Fruit fly (Drosophila melanogaster) whole organism, larva: ENCODE data around the gene Hsp26.

Experiments used
- noc ChIP-seq: fragments of 200-800 bp; sonication (Bioruptor generic); optimal IDR thresholded peaks from 3 replicates; lab custom pipeline; 2019; ENCODE audit warnings: missing biosample characterization, mild to moderate bottlenecking, missing genetic modification characterization, moderate library complexity

Hsp26 gene

DNA sequence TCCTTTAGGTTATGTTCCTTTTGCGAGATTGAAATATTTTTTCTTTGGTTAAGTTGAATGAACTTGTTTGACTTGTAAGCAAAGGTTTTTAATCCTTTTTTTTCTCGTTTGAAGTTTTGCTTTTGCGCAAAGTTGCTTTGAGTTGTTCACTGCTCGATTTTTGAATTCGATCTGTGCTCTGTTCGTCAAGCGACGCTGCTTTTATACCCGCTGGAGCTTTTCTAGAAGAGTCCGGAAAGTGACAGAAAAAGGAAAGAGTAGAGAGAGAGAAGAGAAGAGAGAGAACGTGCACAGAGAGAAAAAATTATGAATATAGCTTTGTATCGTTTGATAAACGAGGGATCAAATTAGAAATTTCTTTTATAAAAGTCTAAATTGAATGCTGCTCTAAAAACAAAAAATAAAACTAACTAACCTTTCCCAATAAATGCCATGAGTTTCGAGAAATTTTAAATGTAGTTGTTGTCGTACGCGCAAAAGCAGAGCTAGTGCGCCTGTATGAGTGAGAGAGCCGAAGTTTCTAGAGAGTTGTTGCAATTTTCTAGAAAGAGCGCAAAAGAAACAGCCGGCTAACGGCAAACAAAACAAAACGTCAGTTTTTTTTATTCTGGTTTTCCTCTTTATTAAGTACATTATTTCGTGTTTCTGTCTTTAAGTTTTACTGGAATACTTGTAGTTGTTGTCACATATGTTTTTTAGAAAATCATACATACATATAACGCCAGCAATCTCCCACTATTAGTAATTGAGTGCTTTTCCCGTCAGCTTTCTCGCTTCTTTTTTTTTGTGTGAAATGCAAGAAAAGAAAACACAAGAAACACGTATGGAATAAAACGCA, at the start of gene Hsp26:
Gene Hsp26 (minus strand): TSS at position 230 of the 838 bp plus-strand sequence.
- TF ChIP-seq noc (tag; lab: Kevin White, UChicago), result peak; percentile 88

DNA sequence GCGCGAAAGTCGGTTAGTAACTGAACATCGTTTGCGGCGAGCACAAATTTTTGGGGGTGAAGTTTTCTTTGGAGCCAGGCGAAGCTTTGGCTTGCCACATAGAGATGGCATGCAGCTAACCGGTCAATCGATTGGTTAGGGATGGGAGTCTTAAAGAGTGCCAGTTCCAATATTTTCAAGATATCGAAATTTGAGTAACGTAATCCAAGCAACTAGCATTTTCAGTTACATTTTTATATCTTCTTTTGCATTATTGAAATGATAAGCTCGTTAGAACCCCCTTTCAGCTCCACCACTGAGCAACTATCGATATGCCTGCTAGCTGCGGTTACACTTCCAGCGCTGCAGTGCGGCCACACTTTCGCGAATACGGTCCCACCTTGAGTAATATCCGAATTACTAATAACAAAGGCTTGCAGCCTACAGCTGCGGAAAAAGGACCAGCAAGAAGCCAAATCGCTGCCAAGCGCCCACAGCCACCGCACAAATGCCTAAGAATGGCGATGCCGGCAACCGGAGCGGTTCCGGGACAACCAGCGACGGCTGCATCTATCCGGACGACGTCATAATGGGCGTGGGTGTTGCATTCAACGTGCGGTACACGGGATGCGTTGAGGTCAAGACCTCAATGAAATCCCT, 49.5 kb upstream of the Hsp26 start, which contains the start of the genes Atat and Shc:
Gene Atat (minus strand): TSS at position 103 of the 639 bp plus-strand sequence.
Gene Shc (plus strand): TSS at position 355 of the 639 bp plus-strand sequence.
- peak; percentile 97 for TF ChIP-seq noc (tag; lab: Kevin White, UChicago)

DNA sequence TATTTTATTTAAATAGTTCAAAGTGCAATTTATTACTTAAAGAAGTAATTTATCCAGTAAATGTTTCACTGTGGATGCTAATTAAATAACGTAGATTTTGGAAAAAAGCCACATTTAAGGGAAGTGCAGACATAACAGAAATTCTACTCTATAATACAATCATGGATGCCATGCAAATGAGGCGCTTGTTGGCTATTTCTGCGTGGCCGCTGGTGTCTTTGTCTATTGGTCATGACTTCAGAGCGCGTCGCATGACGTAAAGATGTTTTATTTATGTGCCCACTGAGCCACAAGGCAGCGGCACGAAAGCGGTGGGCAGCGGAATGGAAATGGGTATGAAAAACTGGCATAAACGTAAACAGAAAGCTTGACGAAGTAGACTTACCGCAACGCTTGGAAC, 48.6 kb upstream of the Hsp26 start:
- no peak for TF ChIP-seq noc (tag; lab: Kevin White, UChicago)

DNA sequence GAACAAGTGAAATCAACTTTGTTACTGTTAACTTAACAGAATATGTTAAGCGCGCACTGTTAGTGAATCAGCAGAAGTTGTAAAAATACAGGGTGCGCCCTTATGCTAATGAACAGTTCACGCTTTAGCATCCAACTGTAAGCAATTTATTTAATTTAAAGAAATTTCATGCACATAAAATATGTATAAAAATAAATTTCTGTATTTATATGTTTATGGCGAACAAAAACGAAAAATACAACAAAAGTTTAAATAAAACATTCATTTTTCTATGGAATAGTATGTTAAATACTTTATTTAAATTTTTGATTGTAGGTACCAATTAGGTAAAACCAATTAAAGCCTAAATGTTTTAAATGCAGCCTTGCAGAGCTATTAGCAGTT, 47.3 kb upstream of the Hsp26 start:
- no peak for TF ChIP-seq noc (tag; lab: Kevin White, UChicago)

DNA sequence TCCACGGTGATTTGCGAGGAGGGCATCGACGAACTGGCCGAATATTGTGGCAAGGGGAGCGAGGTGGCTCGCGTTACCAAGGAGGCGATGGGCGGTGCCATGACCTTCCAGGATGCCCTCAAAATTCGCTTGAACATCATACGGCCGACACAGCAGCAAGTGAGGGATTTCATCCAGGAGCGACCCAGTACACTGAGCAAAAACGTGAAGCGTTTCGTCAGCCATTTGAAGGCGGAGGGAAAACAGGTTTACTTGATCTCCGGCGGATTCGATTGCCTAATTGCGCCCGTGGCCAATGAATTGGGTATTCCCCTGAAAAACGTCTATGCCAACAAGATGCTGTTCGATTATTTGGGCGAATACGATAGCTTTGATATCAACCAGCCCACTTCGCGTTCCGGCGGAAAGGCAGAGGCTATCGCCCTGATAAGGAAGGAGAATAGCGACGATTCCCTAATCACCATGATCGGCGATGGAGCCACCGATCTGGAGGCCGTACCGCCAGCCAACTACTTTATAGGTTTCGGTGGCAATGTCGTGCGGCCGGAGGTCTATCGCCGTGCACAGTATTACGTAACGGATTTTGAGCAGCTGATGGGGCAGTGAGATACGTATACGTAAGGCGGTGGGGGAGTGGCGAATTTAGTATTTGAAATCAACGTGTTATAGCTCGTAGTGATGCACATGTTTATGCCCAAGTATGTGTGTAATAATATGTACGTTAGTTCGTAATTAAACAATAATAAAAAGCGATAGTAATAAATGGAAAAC, 46.7 kb upstream of the Hsp26 start:
- TF ChIP-seq noc (tag; lab: Kevin White, UChicago), result no peak

DNA sequence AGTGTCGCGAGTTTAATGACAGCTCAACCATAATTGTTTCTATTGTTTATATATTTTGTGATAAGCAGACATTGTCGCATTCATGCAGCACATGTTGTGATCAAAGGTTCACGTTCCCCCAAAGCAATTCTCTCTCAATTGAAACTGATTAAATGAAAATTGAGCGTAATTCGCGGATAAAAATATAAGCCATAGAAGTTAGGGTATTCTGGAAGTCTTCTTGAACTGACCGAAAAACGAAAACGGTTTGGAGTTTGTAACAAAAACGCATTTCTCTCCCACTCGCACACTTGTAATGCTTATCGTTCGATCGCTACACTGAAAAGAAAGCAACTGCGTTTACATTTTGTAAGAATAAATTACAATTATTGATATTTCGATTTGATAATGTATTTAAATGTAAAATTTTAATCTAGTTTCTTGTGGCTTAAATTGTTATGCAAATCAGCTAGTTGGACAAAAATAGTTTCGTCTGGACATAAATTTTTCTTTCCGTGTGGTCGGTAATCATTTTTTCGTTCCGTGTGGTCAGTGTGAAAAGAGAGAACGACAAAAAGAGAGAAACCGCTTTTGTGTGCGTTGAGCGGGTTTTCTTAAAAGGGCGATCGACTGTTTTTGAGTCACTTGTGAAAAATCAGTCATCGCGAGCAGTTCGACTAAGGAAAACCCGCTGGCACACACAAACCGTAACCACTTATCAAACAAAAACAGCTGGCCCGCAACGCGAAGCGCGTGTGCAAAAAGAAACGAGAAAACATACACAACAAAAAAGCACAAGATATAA, 45.6 kb upstream of the Hsp26 start, which contains the start of gene aay:
Gene aay (plus strand): TSS at position 618 of the 784 bp plus-strand sequence.
- peak; percentile 97 for TF ChIP-seq noc (tag; lab: Kevin White, UChicago)

DNA sequence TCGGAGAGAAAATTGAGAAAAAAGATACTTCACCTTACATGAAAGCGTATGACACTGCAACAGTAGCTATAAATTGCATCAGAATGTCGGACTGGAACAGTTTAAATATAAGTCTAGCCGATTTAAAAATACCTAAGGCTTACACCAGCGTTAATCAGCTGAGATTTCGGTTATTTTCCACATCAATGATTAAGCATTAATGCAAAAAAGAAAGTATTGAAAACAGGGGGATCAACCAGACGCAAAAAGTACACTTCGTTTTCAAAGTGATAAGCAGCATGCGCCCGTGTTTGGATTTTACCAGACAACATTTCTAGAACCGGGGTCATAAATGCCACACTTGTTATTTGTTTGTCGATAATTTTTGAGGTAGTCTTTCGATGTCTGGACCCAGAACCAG, 44.9 kb upstream of the Hsp26 start:
- TF ChIP-seq noc (tag; lab: Kevin White, UChicago), result peak; percentile 15

DNA sequence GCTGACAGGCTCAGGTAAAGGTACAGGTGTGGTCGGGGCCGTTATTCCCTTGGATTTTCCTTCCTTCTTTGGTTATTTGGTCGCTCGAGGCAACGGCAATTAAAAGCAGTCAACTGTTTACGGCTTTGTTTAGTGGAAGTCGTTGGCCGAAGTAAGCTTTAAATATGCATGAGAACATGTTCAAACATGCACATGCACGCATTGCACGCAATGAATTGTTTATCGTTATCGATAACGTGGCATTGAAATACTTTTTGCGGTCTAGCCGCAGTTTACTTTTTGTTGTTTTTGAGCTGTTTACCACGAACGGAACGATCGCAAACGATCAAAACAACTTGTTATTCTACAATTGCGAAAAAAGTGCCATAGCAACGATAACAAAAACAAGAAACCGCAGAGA, 44.4 kb upstream of the Hsp26 start:
- TF ChIP-seq noc (tag; lab: Kevin White, UChicago), result no peak

DNA sequence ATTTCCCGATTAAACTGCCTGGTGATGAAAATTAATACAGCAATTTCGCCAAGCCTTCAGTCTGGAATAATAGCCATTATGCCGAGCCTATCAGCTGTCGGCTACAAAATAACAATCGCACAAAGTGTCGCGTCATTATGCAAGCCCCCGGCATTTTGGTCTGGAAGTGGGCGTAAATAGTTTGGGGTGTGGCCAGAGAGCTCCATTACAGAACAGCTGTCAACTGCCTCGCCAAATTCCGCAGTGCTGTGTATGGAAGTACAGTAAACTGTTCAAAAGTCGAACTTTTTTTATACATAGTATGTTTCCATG, 43.5 kb upstream of the Hsp26 start:
- TF ChIP-seq noc (tag; lab: Kevin White, UChicago), result no peak

DNA sequence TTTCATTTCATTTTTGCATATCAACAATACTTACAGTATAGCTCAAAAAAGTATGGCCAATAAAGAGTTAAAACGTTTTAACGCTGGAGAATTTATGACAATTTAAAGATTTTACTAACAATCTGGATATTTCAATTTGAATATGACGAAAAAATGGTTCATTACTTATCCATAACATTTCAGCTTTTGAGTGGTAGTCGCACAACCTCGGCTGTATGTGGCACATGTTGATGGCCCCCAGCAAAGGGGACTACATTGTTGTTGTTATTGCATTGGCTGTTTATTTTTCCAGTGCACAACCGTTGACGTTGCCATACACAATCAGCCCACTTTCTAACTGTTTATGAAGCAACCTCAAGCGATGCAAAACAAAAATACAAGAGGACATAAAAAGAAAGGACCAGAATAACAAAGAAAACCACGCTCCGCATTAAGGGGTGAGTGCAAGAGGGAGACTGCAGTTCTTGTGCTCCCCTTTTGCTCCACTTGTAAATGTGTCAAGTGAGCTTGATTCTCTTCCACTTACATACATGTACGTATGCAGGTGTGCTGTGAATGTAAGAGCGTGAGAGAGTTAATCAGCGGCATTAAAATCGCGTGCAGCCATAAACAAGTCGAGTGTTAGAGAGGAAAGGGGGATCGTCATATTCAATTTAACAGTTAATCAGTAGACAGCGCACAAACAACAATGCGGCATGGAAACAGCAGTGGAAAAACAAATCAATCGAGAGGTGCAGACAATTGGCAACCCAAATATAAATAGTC, 43.0 kb upstream of the Hsp26 start:
- peak; percentile 26 for TF ChIP-seq noc (tag; lab: Kevin White, UChicago)

DNA sequence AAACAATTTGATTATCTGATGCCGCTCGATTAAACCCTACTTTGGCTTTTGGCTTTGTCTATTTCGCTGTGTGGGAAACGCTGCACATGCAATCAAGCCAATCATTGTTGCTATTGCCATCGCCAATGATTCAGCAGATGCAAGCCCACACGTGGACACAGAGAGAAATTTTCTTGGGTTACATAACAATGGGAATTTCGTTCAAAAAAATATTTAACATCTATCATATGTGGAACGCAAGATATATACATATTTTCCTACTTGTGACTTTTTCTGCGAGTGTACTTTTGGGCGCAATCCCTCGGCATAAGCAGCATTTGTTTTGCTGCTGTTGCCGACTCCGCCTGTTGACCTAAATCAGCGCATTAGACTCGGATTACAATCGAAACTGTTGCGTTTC, 42.1 kb upstream of the Hsp26 start:
- no peak for TF ChIP-seq noc (tag; lab: Kevin White, UChicago)

DNA sequence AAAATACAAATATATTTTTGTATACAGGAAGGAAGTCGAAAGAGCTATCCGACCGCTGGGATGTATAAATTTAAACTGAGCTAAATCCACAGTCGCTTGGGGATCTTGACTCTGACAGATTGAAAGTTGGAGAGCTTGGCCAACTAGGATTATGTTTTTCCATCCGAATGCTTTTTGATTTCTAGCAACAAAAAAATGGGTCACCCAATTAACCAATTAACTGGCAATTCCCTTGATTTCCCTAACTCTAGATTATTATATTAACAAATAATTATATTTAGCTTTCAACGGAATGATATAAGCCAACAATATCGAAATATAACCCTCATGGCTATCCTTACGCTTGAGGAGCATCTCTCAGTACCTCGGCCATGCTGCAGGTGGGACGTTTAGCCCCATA, 40.1 kb upstream of the Hsp26 start, which contains the start of gene CG3982:
Gene CG3982 (minus strand): TSS at position 101 of the 400 bp plus-strand sequence.
- no peak for TF ChIP-seq noc (tag; lab: Kevin White, UChicago)

DNA sequence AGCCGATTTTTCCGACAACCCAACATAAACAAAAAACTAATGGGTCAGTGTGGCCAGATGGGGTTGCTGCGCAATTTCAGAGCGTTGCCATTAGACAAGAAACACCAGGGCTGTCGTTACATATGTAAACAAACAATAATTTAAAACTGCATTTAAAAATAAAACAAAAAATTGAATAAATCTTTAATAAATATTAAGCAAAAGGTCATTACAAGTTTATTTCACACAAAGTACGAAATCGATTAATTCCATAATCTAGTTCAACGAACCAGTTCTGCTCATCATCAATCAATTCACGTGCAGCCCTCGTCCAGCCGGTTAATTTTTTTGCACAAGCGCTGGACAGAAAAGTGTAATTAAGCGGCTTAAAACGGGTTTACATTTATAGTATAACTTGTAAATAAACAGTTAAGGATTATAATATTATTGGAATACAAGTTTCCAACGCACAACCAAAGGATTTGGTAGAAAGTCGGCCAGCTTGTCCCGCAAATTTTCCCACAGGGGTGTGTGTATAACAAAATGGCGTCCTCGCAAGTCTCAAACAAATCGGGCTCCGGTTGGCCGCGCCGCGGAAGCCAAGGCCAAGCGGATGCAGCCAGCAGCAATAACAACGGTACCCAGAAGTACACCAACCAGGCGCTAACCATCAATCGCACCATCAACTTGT, 33.7 kb upstream of the Hsp26 start, which contains the start of the genes CG4022 and Cpsf5:
Gene CG4022 (minus strand): TSS at position 79 of the 670 bp plus-strand sequence.
Gene Cpsf5 (plus strand): TSS at position 285 of the 670 bp plus-strand sequence.
- TF ChIP-seq noc (tag; lab: Kevin White, UChicago), result peak; percentile 82
